Worm (Caenorhabditis elegans): ENCODE data around the gene T05E12.9.

Gene T05E12.9

DNA sequence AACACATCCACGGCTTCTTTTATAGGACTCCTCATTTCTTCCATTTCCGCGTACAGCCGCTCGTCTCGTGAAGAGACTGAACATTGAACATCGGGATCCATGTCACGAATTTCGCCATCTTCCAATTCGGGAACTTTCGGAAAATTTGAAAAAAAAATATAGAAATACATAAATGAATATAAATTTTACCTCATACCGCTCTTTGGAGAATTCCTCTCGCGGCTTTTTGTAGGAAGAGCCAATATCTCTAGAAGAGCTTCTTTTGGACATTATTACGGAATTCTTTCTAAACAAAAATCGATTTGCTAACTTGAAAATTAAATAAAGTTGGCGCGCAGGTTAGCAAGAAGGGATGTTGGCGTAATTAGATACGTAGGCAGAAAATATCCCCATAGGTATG, at the start of gene T05E12.9:
T05E12.9 (minus strand) TSS at position 101 of the 400 bp plus-strand sequence.
- no peak for TF ChIP-seq dmd-4 (tag; optimal IDR thresholded peaks at IDR 0.05)
- TF ChIP-seq elt-3 (tag; optimal IDR thresholded peaks at IDR 0.05): no peak
- no peak for TF ChIP-seq ceh-82 (tag; optimal IDR thresholded peaks at IDR 0.05)
- TF ChIP-seq nhr-10 (tag; optimal IDR thresholded peaks at IDR 0.05): no peak
- TF ChIP-seq ztf-4 (tag; optimal IDR thresholded peaks at IDR 0.05): no peak
- no peak for TF ChIP-seq F13H6.1 (tag; optimal IDR thresholded peaks at IDR 0.05)
- TF ChIP-seq sma-3 (GFP tag; optimal IDR thresholded peaks at IDR 0.05): no peak
- no peak for TF ChIP-seq ama-1 (optimal IDR thresholded peaks at IDR 0.05)
- TF ChIP-seq peb-1 (tag; optimal IDR thresholded peaks at IDR 0.05): no peak
- no peak for TF ChIP-seq mdl-1 (tag; optimal IDR thresholded peaks at IDR 0.05)
- TF ChIP-seq egl-27 (tag; optimal IDR thresholded peaks at IDR 0.05): no peak
- no peak for TF ChIP-seq nhr-11 (tag; optimal IDR thresholded peaks at IDR 0.05)
- TF ChIP-seq zag-1 (tag; optimal IDR thresholded peaks at IDR 0.05): no peak
- TF ChIP-seq R02D3.7 (tag; optimal IDR thresholded peaks at IDR 0.05): no peak
- no peak for TF ChIP-seq Y55F3AM.14 (GFP tag; optimal IDR thresholded peaks at IDR 0.05)
- no peak for TF ChIP-seq C34F6.9 (tag; optimal IDR thresholded peaks at IDR 0.05)

DNA sequence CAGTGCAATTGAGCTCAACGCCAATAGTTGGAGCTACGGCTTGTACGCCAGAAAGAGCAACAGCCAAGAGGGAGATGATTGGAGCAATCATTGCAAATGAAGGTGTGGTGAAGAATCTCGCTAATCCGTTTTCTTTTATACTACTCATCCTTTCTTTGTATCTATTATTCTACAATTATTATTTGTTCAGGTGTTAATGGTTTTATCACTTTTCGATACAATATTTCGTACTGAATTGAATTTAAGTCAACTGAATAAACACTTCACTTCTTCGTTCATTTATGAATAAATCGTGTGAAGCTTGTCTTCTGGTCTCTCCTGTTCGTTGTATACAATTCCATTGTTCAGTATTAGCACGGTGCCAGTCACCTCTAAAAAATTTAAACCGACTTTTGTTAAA, 25.7 kb upstream of the T05E12.9 start, which contains the start of gene ZK218.11:
ZK218.11 (minus strand) TSS at position 101 of the 400 bp plus-strand sequence.
- TF ChIP-seq dmd-4 (tag; optimal IDR thresholded peaks at IDR 0.05) (no peak), mab-5 (tag; optimal IDR thresholded peaks at IDR 0.05) (no peak), C34F6.9 (tag; optimal IDR thresholded peaks at IDR 0.05) (no peak), ama-1 (optimal IDR thresholded peaks at IDR 0.05) (no peak), ztf-1 (GFP tag; conservative IDR thresholded peaks at IDR 0.05) (no peak)

DNA sequence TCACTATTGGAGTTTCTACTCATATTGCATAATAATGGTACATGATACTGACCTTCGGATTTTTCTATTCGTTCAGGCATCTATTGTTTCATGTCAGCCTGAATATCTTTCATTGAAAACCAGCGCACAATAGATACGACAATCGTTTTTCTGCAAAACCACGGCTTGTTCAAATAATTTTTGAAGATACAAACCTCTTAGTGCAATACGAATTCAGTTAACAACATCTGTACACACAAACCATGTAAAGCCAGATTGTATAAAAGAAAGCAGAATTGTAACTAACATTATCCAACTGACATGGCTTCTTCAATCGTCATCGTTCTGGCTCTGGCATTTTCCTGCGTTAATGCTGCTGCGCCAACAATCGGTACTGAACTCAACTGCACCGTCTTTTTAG, 22.9 kb upstream of the T05E12.9 start, which contains the start of gene ZK218.7:
ZK218.7 (plus strand) TSS at position 301 of the 400 bp plus-strand sequence.
- TF ChIP-seq nhr-25 (tag; optimal IDR thresholded peaks at IDR 0.05): no peak
- no peak for TF ChIP-seq ztf-11 (tag; optimal IDR thresholded peaks at IDR 0.05)
- no peak for TF ChIP-seq sma-9 (GFP tag; optimal IDR thresholded peaks at IDR 0.05)
- no peak for TF ChIP-seq sma-9 (tag; optimal IDR thresholded peaks at IDR 0.05)
- no peak for TF ChIP-seq mdl-1 (tag; optimal IDR thresholded peaks at IDR 0.05)
- TF ChIP-seq nhr-10 (tag; optimal IDR thresholded peaks at IDR 0.05): no peak
- no peak for TF ChIP-seq alr-1 (tag; optimal IDR thresholded peaks at IDR 0.05)
- TF ChIP-seq nhr-23 (tag; optimal IDR thresholded peaks at IDR 0.05): no peak
- no peak for TF ChIP-seq nhr-77 (tag; optimal IDR thresholded peaks at IDR 0.05)
- no peak for TF ChIP-seq elt-1 (tag; optimal IDR thresholded peaks at IDR 0.05)
- TF ChIP-seq aly-2 (tag; optimal IDR thresholded peaks at IDR 0.05): no peak
- TF ChIP-seq nhr-12 (tag; optimal IDR thresholded peaks at IDR 0.05): no peak

DNA sequence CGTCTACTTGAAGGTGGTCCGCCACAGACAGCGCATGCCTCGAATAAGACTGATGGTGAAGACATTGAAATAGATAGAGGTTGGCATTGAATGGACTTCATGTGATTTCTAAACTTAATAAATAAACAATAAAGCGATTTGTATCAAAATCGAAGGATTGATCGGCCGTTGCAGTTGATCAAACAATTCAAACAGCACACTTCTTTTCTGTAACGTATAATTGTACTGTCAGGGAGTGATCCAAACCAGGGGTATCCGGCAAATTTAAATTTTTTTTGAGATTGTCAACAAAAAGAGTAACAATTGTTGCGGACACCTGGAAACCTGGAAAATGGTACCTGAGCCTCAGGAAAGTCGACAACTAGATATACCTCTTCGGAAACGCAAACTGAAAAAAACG, 21.9 kb upstream of the T05E12.9 start, which contains the start of gene nhr-248:
nhr-248 (minus strand) TSS at position 101 of the 400 bp plus-strand sequence.
- TF ChIP-seq crh-2 (tag; optimal IDR thresholded peaks at IDR 0.05) (no peak), ZK546.5 (tag; optimal IDR thresholded peaks at IDR 0.05) (no peak), nhr-237 (tag; optimal IDR thresholded peaks at IDR 0.05) (no peak), nhr-25 (tag; optimal IDR thresholded peaks at IDR 0.05) (no peak), nhr-6 (tag; optimal IDR thresholded peaks at IDR 0.05) (no peak), nhr-12 (tag; optimal IDR thresholded peaks at IDR 0.05) (no peak), F13H6.1 (tag; optimal IDR thresholded peaks at IDR 0.05) (no peak), aly-2 (tag; optimal IDR thresholded peaks at IDR 0.05) (no peak), peb-1 (tag; optimal IDR thresholded peaks at IDR 0.05) (no peak), fos-1 (tag; optimal IDR thresholded peaks at IDR 0.05) (no peak), mab-5 (tag; optimal IDR thresholded peaks at IDR 0.05) (no peak), nhr-77 (tag; optimal IDR thresholded peaks at IDR 0.05) (no peak), ztf-4 (tag; optimal IDR thresholded peaks at IDR 0.05) (no peak), nhr-129 (tag; optimal IDR thresholded peaks at IDR 0.05) (no peak), unc-39 (tag; optimal IDR thresholded peaks at IDR 0.05) (no peak), gmeb-1 (tag; optimal IDR thresholded peaks at IDR 0.05) (no peak), Y55F3AM.14 (GFP tag; optimal IDR thresholded peaks at IDR 0.05) (no peak), dmd-4 (tag; optimal IDR thresholded peaks at IDR 0.05) (no peak), nhr-21 (tag; optimal IDR thresholded peaks at IDR 0.05) (no peak)

DNA sequence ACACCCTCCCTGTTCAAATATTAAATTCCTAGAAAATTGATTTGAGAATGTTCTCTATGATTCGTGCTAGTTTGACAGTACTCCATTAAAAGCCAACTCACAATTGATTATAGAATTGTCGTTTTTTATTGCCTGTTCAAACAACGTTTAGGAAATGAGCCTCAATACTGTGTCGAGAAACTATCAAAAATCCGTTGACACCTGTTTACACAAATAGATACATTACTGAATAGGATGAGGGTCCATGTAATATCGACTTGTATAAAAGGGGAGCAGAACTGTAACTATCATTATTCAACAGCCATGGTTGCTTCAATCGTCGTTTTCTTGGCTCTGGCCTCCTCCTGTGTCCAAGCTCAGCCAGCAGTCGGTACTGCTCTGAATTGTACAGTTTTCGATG, 18.2 kb upstream of the T05E12.9 start, which contains the start of gene ZK218.5:
ZK218.5 (plus strand) TSS at position 301 of the 400 bp plus-strand sequence.
- TF ChIP-seq nhr-23 (tag; optimal IDR thresholded peaks at IDR 0.05) (no peak), R02D3.7 (tag; optimal IDR thresholded peaks at IDR 0.05) (no peak), crh-2 (tag; optimal IDR thresholded peaks at IDR 0.05) (no peak), sem-4 (tag; optimal IDR thresholded peaks at IDR 0.05) (no peak), ZK546.5 (tag; optimal IDR thresholded peaks at IDR 0.05) (no peak), blmp-1 (tag; optimal IDR thresholded peaks at IDR 0.05; ENCODE audit: insufficient read depth) (no peak), nhr-237 (tag; optimal IDR thresholded peaks at IDR 0.05) (no peak), fos-1 (tag; optimal IDR thresholded peaks at IDR 0.05) (no peak), snpc-4 (tag; optimal IDR thresholded peaks at IDR 0.05) (no peak), C34F6.9 (tag; optimal IDR thresholded peaks at IDR 0.05) (no peak), ztf-4 (tag; optimal IDR thresholded peaks at IDR 0.05) (no peak), mbf-1 (tag; optimal IDR thresholded peaks at IDR 0.05) (no peak), lin-39 (tag; optimal IDR thresholded peaks at IDR 0.05) (no peak)
